Worm (Caenorhabditis elegans) whole organism, L1 larva: ENCODE measurements around the gene Y116A8C.24.

Experiments used
- C04F5.9 ChIP-seq: sonication (generic microtip); optimal IDR thresholded peaks from 2 replicates; lab custom pipeline; 2016; ENCODE audit warnings: missing genetic modification characterization, missing compliant biosample characterization
- Y116A8C.19 ChIP-seq: sonication (generic microtip); optimal IDR thresholded peaks from 2 replicates; lab custom pipeline; 2016; ENCODE audit warnings: missing compliant biosample characterization, missing genetic modification characterization, borderline replicate concordance
- dpl-1 ChIP-seq, 3 experiments: fragments of 150-350 bp in 2 of 3; sonication (generic microtip) in 1 of 3; optimal IDR thresholded peaks; 2 replicates each; lab custom pipeline; 2014 to 2017; ENCODE audit warnings: missing biosample characterization in 3 of 3, missing genetic modification characterization in 3 of 3, missing genetic modification reagents in 3 of 3
- fkh-4 ChIP-seq: sonication (generic microtip); optimal IDR thresholded peaks from 2 replicates; lab custom pipeline; 2016; ENCODE audit warnings: missing compliant biosample characterization, missing genetic modification characterization, borderline replicate concordance
- lin-39 ChIP-seq: fragments of 150-350 bp; optimal IDR thresholded peaks from 2 replicates; lab custom pipeline; 2014; ENCODE audit warnings: missing biosample characterization, missing genetic modification reagents, missing genetic modification characterization
- mep-1 ChIP-seq: fragments of 150-350 bp; optimal IDR thresholded peaks from 2 replicates; lab custom pipeline; 2014; ENCODE audit warnings: missing biosample characterization, missing genetic modification characterization
- nhr-90 ChIP-seq: sonication (generic microtip); optimal IDR thresholded peaks from 2 replicates; lab custom pipeline; 2016; ENCODE audit warnings: mild to moderate bottlenecking, missing genetic modification characterization, missing compliant biosample characterization; ENCODE audit not compliant: poor library complexity
- pqm-1 ChIP-seq: sonication (generic microtip); optimal IDR thresholded peaks from 3 replicates; lab custom pipeline; 2017; ENCODE audit warnings: missing biosample characterization, missing genetic modification characterization
- skn-1 ChIP-seq: fragments of 150-350 bp; optimal IDR thresholded peaks from 2 replicates; lab custom pipeline; 2014; ENCODE audit warnings: missing biosample characterization, missing genetic modification characterization
- tlp-1 ChIP-seq: fragments of 150-350 bp; optimal IDR thresholded peaks from 2 replicates; lab custom pipeline; 2014; ENCODE audit warnings: missing biosample characterization, missing genetic modification characterization
- ztf-11 ChIP-seq, 2 experiments: sonication (generic microtip); optimal IDR thresholded peaks; 2 replicates each; lab custom pipeline; 2016 to 2017; ENCODE audit warnings: missing genetic modification characterization in 2 of 2, missing biosample characterization in 1 of 2, missing compliant biosample characterization in 1 of 2

DNA sequence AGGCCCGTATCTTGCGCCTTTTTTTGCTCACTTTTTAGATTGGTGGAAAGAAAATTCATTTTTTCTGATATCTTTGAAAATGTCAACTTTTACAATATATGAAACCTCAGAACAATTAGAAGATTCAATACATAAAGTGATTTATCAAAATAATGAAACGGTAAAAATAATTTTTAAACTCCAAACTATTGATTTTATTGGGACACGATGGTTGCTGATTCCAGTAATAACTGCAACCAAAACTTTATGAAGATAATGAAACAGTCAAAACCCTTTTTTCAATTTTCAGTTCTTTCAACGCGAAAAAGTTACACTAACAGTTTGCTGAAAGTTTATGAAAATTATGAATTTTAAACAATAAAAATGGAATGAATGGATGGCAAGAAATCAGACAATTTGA lies 49.6 kb downstream of the Y116A8C.24 start:
- TF ChIP-seq ztf-11 (tag; optimal IDR thresholded peaks at IDR 0.05; lab: Kevin White, UChicago): no peak
- no peak for TF ChIP-seq fkh-4 (tag; lab: Kevin White, UChicago)
- no peak for TF ChIP-seq nhr-90 (tag; lab: Kevin White, UChicago)
- TF ChIP-seq skn-1 (tag; lab: Kevin White, UChicago): no peak
- TF ChIP-seq lin-39 (tag; lab: Kevin White, UChicago): no peak
- no peak for TF ChIP-seq pqm-1 (tag; lab: Kevin White, UChicago)
- TF ChIP-seq dpl-1 (GFP tag; optimal IDR thresholded peaks at IDR 0.05; lab: Kevin White, UChicago): no peak
- no peak for TF ChIP-seq Y116A8C.19 (tag; lab: Kevin White, UChicago)
- no peak for TF ChIP-seq tlp-1 (tag; lab: Kevin White, UChicago)
- TF ChIP-seq mep-1 (tag; lab: Kevin White, UChicago): no peak
- TF ChIP-seq C04F5.9 (tag; lab: Kevin White, UChicago): no peak
